Worm (Caenorhabditis elegans) whole organism, L1 larva: Measurements from ENCODE around the gene smi-1.
A peak's percentile ranks its signal among the peaks of the same experiment; 100 is the strongest.

Source experiments
- C16A3.4 ChIP-seq: fragments of 150-350 bp; optimal IDR thresholded peaks from 2 replicates; lab custom pipeline; 2014; ENCODE audit warnings: missing biosample characterization, missing genetic modification characterization
- F16B12.6 ChIP-seq: fragments of 150-350 bp; optimal IDR thresholded peaks from 2 replicates; lab custom pipeline; 2014; ENCODE audit warnings: missing biosample characterization, missing genetic modification characterization
- aha-1 ChIP-seq: fragments of 150-350 bp; optimal IDR thresholded peaks from 2 replicates; lab custom pipeline; 2014; ENCODE audit warnings: missing biosample characterization, missing genetic modification characterization
- aly-2 ChIP-seq: fragments of 150-350 bp; optimal IDR thresholded peaks from 2 replicates; lab custom pipeline; 2014; ENCODE audit warnings: missing biosample characterization, missing genetic modification characterization
- blmp-1 ChIP-seq: fragments of 150-350 bp; optimal IDR thresholded peaks from 2 replicates; lab custom pipeline; 2014; ENCODE audit warnings: missing biosample characterization, missing genetic modification characterization
- ceh-63 ChIP-seq: fragments of 200-800 bp; sonication (Bioruptor generic); optimal IDR thresholded peaks from 2 replicates; lab custom pipeline; 2018; ENCODE audit warnings: mild to moderate bottlenecking, missing genetic modification characterization, missing compliant biosample characterization
- ceh-8 ChIP-seq: fragments of 200-800 bp; sonication (Bioruptor generic); optimal IDR thresholded peaks from 2 replicates; lab custom pipeline; 2018; ENCODE audit warnings: mild to moderate bottlenecking, missing genetic modification characterization, moderate library complexity, missing compliant biosample characterization
- ceh-82 ChIP-seq, 3 experiments: fragments of 150-350 bp in 1 of 3; sonication (generic microtip) in 2 of 3; optimal IDR thresholded peaks; 2 replicates each; lab custom pipeline; 2014 to 2017; ENCODE audit warnings: missing biosample characterization in 3 of 3, missing genetic modification characterization in 3 of 3
- dpl-1 ChIP-seq, 3 experiments: fragments of 150-350 bp in 2 of 3; sonication (generic microtip) in 1 of 3; optimal IDR thresholded peaks; 2 replicates each; lab custom pipeline; 2014 to 2017; ENCODE audit warnings: missing biosample characterization in 3 of 3, missing genetic modification characterization in 3 of 3, missing genetic modification reagents in 3 of 3
- efl-1 ChIP-seq, 4 experiments: fragments of 150-350 bp; optimal IDR thresholded peaks in 3 of 4; peaks in 1 of 4; 1 replicate in 1 of 4; 2 replicates in 3 of 4; lab custom pipeline; 2014; ENCODE audit warnings: missing biosample characterization in 2 of 4, missing genetic modification characterization in 2 of 4, missing genetic modification reagents in 2 of 4
- efl-3 ChIP-seq: fragments of 200-800 bp; sonication (Bioruptor generic); optimal IDR thresholded peaks from 2 replicates; lab custom pipeline; 2018; ENCODE audit warnings: mild to moderate bottlenecking, missing genetic modification characterization, missing compliant biosample characterization
- fkh-8 ChIP-seq: sonication (generic microtip); optimal IDR thresholded peaks from 2 replicates; lab custom pipeline; 2016; ENCODE audit warnings: mild to moderate bottlenecking, missing genetic modification characterization, missing compliant biosample characterization
- hlh-17 ChIP-seq: fragments of 200-800 bp; sonication (Bioruptor generic); optimal IDR thresholded peaks from 2 replicates; lab custom pipeline; 2018; ENCODE audit warnings: missing genetic modification characterization, mild to moderate bottlenecking, missing compliant biosample characterization, moderate library complexity, borderline replicate concordance
- isw-1 ChIP-seq: fragments of 200-800 bp; sonication (Bioruptor generic); IDR thresholded peaks from 2 replicates; pipeline ENCODE4 v1.3.6; 2022; ENCODE audit warnings: missing genetic modification characterization, missing compliant biosample characterization
- lin-13 ChIP-seq: fragments of 150-350 bp; optimal IDR thresholded peaks from 2 replicates; lab custom pipeline; 2014; ENCODE audit warnings: missing biosample characterization, missing genetic modification reagents, missing genetic modification characterization
- lin-15B ChIP-seq: fragments of 150-350 bp; sonication (generic microtip); optimal IDR thresholded peaks from 3 replicates; lab custom pipeline; 2014; ENCODE audit warnings: missing biosample characterization, missing genetic modification characterization
- lin-35 ChIP-seq, 2 experiments: fragments of 150-350 bp; optimal IDR thresholded peaks; 2 replicates each; lab custom pipeline; 2014; ENCODE audit warnings: missing biosample characterization in 2 of 2, missing genetic modification characterization in 2 of 2, missing genetic modification reagents in 2 of 2
- lin-39 ChIP-seq: fragments of 150-350 bp; optimal IDR thresholded peaks from 2 replicates; lab custom pipeline; 2014; ENCODE audit warnings: missing biosample characterization, missing genetic modification reagents, missing genetic modification characterization
- lsy-2 ChIP-seq, 2 experiments: fragments of 150-350 bp; optimal IDR thresholded peaks; 2 replicates each; lab custom pipeline; 2014; ENCODE audit warnings: missing biosample characterization in 2 of 2, missing genetic modification characterization in 2 of 2
- mab-9 ChIP-seq: fragments of 200-800 bp; sonication (Bioruptor generic); IDR thresholded peaks from 2 replicates; pipeline ENCODE4 v1.3.6; 2022; ENCODE audit warnings: missing genetic modification reagents, missing genetic modification characterization, missing compliant biosample characterization
- mdl-1 ChIP-seq, 2 experiments: fragments of 150-350 bp; optimal IDR thresholded peaks; 2 replicates each; lab custom pipeline; 2014 to 2017; ENCODE audit warnings: missing biosample characterization in 2 of 2, missing genetic modification characterization in 2 of 2, inconsistent platforms in 1 of 2
- mep-1 ChIP-seq: fragments of 150-350 bp; optimal IDR thresholded peaks from 2 replicates; lab custom pipeline; 2014; ENCODE audit warnings: missing biosample characterization, missing genetic modification characterization
- nhr-19 ChIP-seq: fragments of 200-800 bp; sonication (Bioruptor generic); conservative IDR thresholded peaks from 2 replicates; pipeline ENCODE4 v1.3.6; 2022; ENCODE audit warnings: missing genetic modification characterization, missing compliant biosample characterization
- nhr-237 ChIP-seq: fragments of 150-350 bp; optimal IDR thresholded peaks from 2 replicates; lab custom pipeline; 2014; ENCODE audit warnings: missing biosample characterization, missing genetic modification characterization
- nhr-77 ChIP-seq: fragments of 150-350 bp; optimal IDR thresholded peaks from 2 replicates; lab custom pipeline; 2014; ENCODE audit warnings: missing biosample characterization, missing genetic modification characterization
- nhr-85 ChIP-seq: sonication (generic microtip); peaks from one replicate; lab custom pipeline; 2016; ENCODE audit warnings: missing genetic modification characterization, inconsistent platforms, missing compliant biosample characterization
- skn-1 ChIP-seq: fragments of 150-350 bp; optimal IDR thresholded peaks from 2 replicates; lab custom pipeline; 2014; ENCODE audit warnings: missing biosample characterization, missing genetic modification characterization
- snpc-4 ChIP-seq: fragments of 150-350 bp; optimal IDR thresholded peaks from 2 replicates; lab custom pipeline; 2014; ENCODE audit warnings: missing biosample characterization, missing genetic modification characterization
- snu-23 ChIP-seq: sonication (generic microtip); optimal IDR thresholded peaks from 2 replicates; lab custom pipeline; 2016; ENCODE audit warnings: missing genetic modification characterization, missing compliant biosample characterization
- sox-4 ChIP-seq: sonication (generic microtip); optimal IDR thresholded peaks from 2 replicates; lab custom pipeline; 2016; ENCODE audit warnings: missing genetic modification characterization, missing compliant biosample characterization
- sptf-1 ChIP-seq: fragments of 150-350 bp; optimal IDR thresholded peaks from 2 replicates; lab custom pipeline; 2014; ENCODE audit warnings: missing biosample characterization, missing genetic modification characterization
- tbx-2 ChIP-seq: sonication (generic microtip); optimal IDR thresholded peaks from 2 replicates; lab custom pipeline; 2016; ENCODE audit warnings: missing genetic modification characterization, missing compliant biosample characterization
- unc-130 ChIP-seq: fragments of 150-350 bp; optimal IDR thresholded peaks from 2 replicates; lab custom pipeline; 2017; ENCODE audit warnings: missing biosample characterization, missing genetic modification characterization, inconsistent platforms
- unc-86 ChIP-seq: sonication (generic microtip); optimal IDR thresholded peaks from 2 replicates; lab custom pipeline; 2016; ENCODE audit warnings: missing genetic modification characterization, missing compliant biosample characterization
- unc-98 ChIP-seq: fragments of 200-800 bp; sonication (Bioruptor generic); IDR thresholded peaks from 2 replicates; pipeline ENCODE4 v1.3.6; 2022; ENCODE audit warnings: missing genetic modification characterization, missing compliant biosample characterization
- xbp-1 ChIP-seq: sonication (generic microtip); optimal IDR thresholded peaks from 2 replicates; lab custom pipeline; 2016; ENCODE audit warnings: missing genetic modification characterization, missing compliant biosample characterization
- ztf-11 ChIP-seq, 2 experiments: sonication (generic microtip); optimal IDR thresholded peaks; 2 replicates each; lab custom pipeline; 2016 to 2017; ENCODE audit warnings: missing genetic modification characterization in 2 of 2, missing biosample characterization in 1 of 2, missing compliant biosample characterization in 1 of 2
- ztf-4 ChIP-seq: fragments of 150-350 bp; optimal IDR thresholded peaks from 2 replicates; lab custom pipeline; 2014; ENCODE audit warnings: missing biosample characterization, missing genetic modification characterization

Gene smi-1

ce11 chrIII:1900406-1900805 lies 22.2 kb downstream of the smi-1 start:
- TF ChIP-seq lsy-2 (tag; optimal IDR thresholded peaks at IDR 0.05; lab: Kevin White, UChicago): peak; percentile 1 to 21

- no peak for TF ChIP-seq mab-9 (GFP tag; lab: Robert Waterston, UW)
- TF ChIP-seq nhr-237 (tag; lab: Kevin White, UChicago): no peak
- no peak for TF ChIP-seq ceh-63 (GFP tag; lab: Kevin White, UChicago)
Measured at ce11 chrIII:1903966-1904365, 25.8 kb downstream of the smi-1 start.

- TF ChIP-seq nhr-77 (tag; lab: Kevin White, UChicago): no peak
- peak; percentile 71 to 76 for TF ChIP-seq lin-35 (GFP tag; optimal IDR thresholded peaks at IDR 0.05; lab: Kevin White, UChicago)
- TF ChIP-seq C16A3.4 (tag; lab: Kevin White, UChicago): peak; percentile 25
- TF ChIP-seq xbp-1 (tag; lab: Kevin White, UChicago): peak; percentile 57
- peak; percentile 54 for TF ChIP-seq isw-1 (GFP tag; lab: Robert Waterston, UW)
- no peak for TF ChIP-seq aly-2 (tag; lab: Kevin White, UChicago)
- no peak for TF ChIP-seq unc-98 (GFP tag; lab: Robert Waterston, UW)
- TF ChIP-seq aha-1 (tag; lab: Kevin White, UChicago): no peak
- no peak for TF ChIP-seq sox-4
- peak; percentile 75 for TF ChIP-seq unc-130 (tag; lab: Kevin White, UChicago)
- TF ChIP-seq mep-1 (tag; lab: Kevin White, UChicago): peak; percentile 84
- TF ChIP-seq skn-1: peak; percentile 86
- peak; percentile 51 for TF ChIP-seq tbx-2 (tag; lab: Kevin White, UChicago)
- peak; percentile 25 for TF ChIP-seq ceh-8 (GFP tag; lab: Kevin White, UChicago)
- TF ChIP-seq lsy-2 (tag; optimal IDR thresholded peaks at IDR 0.05; lab: Kevin White, UChicago): peak; percentile 83 to 87
- no peak for TF ChIP-seq hlh-17 (GFP tag; lab: Kevin White, UChicago)
- peak; percentile 64 for TF ChIP-seq lin-13 (GFP tag; lab: Kevin White, UChicago)
- TF ChIP-seq snpc-4: peak; percentile 46
- peak; percentile 58 for TF ChIP-seq fkh-8 (tag; lab: Kevin White, UChicago)
- TF ChIP-seq ceh-82 (tag; optimal IDR thresholded peaks at IDR 0.05; lab: Kevin White, UChicago): peak; percentile 68 to 80 (median 72)
- no peak for TF ChIP-seq snu-23 (GFP tag; lab: Kevin White, UChicago)
- peak in 1 of 2 experiments; percentile 5 for TF ChIP-seq mdl-1 (tag; optimal IDR thresholded peaks at IDR 0.05; lab: Kevin White, UChicago)
- TF ChIP-seq nhr-19 (GFP tag; lab: Robert Waterston, UW): peak; percentile 55
- TF ChIP-seq sptf-1 (tag; lab: Kevin White, UChicago): no peak
- peak; percentile 53 to 68 for TF ChIP-seq efl-1 (optimal IDR thresholded peaks at IDR 0.05; lab: Kevin White, UChicago)
- peak; percentile 79 to 94 for TF ChIP-seq efl-1 (GFP tag; optimal IDR thresholded peaks at IDR 0.05 in 1 of 2; lab: Kevin White, UChicago)
- TF ChIP-seq nhr-85 (tag; lab: Kevin White, UChicago): peak; percentile 80
- peak; percentile 58 for TF ChIP-seq unc-86 (tag; lab: Kevin White, UChicago)
- TF ChIP-seq lin-15B: peak; percentile 63
- TF ChIP-seq blmp-1 (tag; lab: Kevin White, UChicago): peak; percentile 63
- TF ChIP-seq lin-39 (tag; lab: Kevin White, UChicago): peak; percentile 4
- no peak for TF ChIP-seq ztf-4 (tag; lab: Kevin White, UChicago)
- TF ChIP-seq dpl-1 (GFP tag; optimal IDR thresholded peaks at IDR 0.05; lab: Kevin White, UChicago): peak; percentile 65 to 81 (median 69)
- peak; percentile 55 for TF ChIP-seq F16B12.6 (tag; lab: Kevin White, UChicago)
- TF ChIP-seq ztf-11 (tag; optimal IDR thresholded peaks at IDR 0.05; lab: Kevin White, UChicago): peak in 1 of 2 experiments; percentile 5
- TF ChIP-seq efl-3 (GFP tag; lab: Kevin White, UChicago): no peak
- TF ChIP-seq, all 84 proteins: peak for 25
Measured at ce11 chrIII:1905589-1905988, 27.4 kb downstream of the smi-1 start, which contains the start of the genes B0524.6 and pqn-41. Gene B0524.6, minus strand, starts transcription at chrIII:1905640. Gene pqn-41, plus strand, starts transcription at chrIII:1905958.
